Fruit fly (Drosophila melanogaster) ovary, adult (tissue): ENCODE results near the gene Ran-like.

ENCODE experiments used
- CG17801 ChIP-seq: fragments of 200-800 bp; optimal IDR thresholded peaks from 2 replicates; lab custom pipeline; 2019; ENCODE audit warnings: missing biosample characterization, mild to moderate bottlenecking, missing genetic modification characterization, moderate library complexity; ENCODE audit not compliant: partially characterized antibody

The Ran-like gene

DNA sequence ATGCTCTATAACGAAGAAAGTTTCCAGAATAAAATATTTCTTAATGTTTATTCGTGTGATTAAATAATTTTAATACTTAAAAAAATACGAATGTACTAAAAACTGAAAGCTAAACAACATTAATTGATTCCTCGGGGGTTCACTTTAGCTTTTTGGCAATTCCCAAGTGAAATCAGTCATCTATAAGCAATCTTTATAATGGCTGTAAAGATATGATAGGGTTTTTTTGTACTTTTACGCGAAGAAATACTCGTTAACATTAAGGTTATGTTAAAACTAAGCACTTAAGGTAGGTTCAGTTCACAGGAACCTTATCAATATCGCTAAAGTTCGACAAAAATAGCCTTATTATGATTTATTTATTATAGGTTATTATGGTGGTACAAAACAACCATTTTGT, 34.7 kb upstream of the Ran-like start:
- TF ChIP-seq CG17801 (GFP tag; lab: Kevin White, UChicago): no peak

DNA sequence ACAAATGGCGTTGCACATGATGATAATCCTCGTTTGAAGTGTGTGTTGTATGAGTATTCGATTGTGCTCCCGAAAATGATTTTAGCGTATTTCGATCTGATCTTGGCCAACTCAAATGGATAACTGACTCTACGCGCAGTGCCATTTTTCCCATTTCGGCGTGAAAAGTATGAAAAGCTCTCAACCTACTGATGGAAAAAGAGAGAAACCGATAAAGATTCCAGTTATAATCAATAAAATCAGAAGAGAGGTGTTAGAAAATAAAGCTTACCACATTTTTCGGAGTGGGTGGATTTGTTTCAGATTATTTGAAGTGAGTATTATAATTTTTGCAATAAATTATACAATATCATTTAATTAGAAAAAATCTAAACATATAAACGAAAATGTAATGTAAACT, 34.3 kb upstream of the Ran-like start, which contains the start of gene mex1:
mex1 (minus strand) TSS at position 101 of the 400 bp plus-strand sequence.
- TF ChIP-seq CG17801 (GFP tag; lab: Kevin White, UChicago): no peak

DNA sequence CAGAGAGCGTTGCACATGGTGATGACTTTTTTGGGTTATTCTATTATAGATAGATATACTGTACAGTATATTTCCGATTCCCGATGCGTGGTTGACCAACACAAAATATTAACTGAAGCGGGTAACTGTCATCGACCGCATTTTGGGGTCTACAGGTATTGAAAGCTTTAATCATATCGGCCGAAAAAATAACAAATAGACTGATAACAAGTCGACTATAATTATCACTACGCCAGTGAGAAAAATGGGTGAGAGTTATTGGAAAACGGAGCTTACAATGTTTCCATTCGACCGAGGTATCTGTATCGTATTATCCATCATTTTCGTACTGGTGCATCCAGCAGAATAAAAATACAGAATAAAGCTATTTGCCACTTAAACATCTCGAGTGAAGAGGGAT, 33.1 kb upstream of the Ran-like start:
- no peak for TF ChIP-seq CG17801 (GFP tag; lab: Kevin White, UChicago)

- no peak for TF ChIP-seq CG17801 (GFP tag; lab: Kevin White, UChicago)
These were observed 32.3 kb upstream of the Ran-like start for dm6 chr3L:15517508-15517907.

dm6 chr3L:15516956-15517355, 31.8 kb upstream of the Ran-like start, which contains the start of gene CG13454:
CG13454 (minus strand) TSS chr3L:15517056.
- no peak for TF ChIP-seq CG17801 (GFP tag; lab: Kevin White, UChicago)

DNA sequence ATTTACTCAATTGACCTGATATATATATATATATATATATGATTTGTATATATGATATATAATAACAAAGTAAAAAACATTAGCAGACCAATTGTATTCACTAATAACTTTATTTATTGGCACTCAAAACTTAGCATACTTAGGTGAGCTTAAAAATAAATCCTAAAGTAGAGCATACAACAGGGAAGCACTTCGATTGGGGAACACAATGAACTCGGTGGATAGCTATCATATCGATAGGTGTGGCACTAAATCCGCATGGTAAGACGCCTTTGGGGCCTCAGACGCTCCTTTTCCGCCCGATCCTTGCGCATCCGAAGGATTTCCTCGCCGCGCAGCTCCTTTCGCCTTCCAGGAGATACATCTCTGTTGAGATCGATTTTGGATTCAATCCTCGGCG, 31.2 kb upstream of the Ran-like start:
- TF ChIP-seq CG17801 (GFP tag; lab: Kevin White, UChicago): no peak

dm6 chr3L:15514814-15515495, 29.8 kb upstream of the Ran-like start:
- TF ChIP-seq CG17801 (GFP tag; lab: Kevin White, UChicago): no peak

- no peak for TF ChIP-seq CG17801 (GFP tag; lab: Kevin White, UChicago)
These were observed 29.2 kb upstream of the Ran-like start for dm6 chr3L:15514405-15514804.

- no peak for TF ChIP-seq CG17801 (GFP tag; lab: Kevin White, UChicago)
These were observed 28.5 kb upstream of the Ran-like start for dm6 chr3L:15513726-15514125.

DNA sequence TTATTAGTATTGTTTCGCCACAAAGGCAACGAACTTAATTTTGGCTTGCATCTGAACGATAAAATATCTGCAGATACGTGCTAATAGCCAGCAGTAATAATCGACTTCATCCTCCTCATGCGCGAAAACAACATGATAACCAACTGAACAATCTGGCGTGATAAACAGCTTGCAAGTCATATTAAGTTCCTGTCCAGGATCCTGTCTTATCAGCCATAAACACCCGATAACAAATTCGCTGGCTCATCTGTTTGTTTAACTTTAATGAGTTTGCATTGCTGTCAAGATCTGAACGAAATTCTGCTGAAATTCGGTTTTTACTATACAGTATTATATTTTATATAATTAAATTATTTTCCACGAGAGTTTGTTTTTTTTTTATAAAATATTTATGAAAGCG, 28.1 kb upstream of the Ran-like start:
- TF ChIP-seq CG17801 (GFP tag; lab: Kevin White, UChicago): no peak

dm6 chr3L:15511688-15512250, 26.6 kb upstream of the Ran-like start:
- peak; percentile 56 for TF ChIP-seq CG17801 (GFP tag; lab: Kevin White, UChicago)

- peak; percentile 36 for TF ChIP-seq CG17801 (GFP tag; lab: Kevin White, UChicago)
These were observed 25.6 kb upstream of the Ran-like start, which contains the start of gene MsrA for dm6 chr3L:15510787-15511186. MsrA (plus strand) TSS chr3L:15511052.

DNA sequence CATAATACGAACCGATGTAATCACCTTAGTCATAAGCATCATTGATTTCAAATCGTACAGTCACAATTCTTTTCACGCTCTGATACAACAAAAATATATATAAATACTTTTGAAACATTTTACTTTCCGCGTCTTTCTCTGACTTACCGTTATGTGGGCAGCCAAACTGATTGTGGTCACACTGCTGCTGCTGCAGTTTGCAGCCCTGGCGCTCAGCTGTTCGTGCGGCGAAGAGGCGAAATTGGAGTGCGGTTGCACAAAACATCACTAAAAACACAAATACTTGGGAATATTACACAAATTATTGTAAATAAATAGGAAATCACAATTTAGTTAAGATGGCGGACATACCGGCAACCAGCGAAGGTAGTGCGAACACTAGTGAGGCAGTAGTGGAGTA, 24.2 kb upstream of the Ran-like start, which contains the start of the genes gdl and gdl-ORF39:
gdl (plus strand) TSS at position 48 of the 400 bp plus-strand sequence.
gdl-ORF39 (plus strand) TSS at position 48 of the 400 bp plus-strand sequence.
- TF ChIP-seq CG17801 (GFP tag; lab: Kevin White, UChicago): no peak

DNA sequence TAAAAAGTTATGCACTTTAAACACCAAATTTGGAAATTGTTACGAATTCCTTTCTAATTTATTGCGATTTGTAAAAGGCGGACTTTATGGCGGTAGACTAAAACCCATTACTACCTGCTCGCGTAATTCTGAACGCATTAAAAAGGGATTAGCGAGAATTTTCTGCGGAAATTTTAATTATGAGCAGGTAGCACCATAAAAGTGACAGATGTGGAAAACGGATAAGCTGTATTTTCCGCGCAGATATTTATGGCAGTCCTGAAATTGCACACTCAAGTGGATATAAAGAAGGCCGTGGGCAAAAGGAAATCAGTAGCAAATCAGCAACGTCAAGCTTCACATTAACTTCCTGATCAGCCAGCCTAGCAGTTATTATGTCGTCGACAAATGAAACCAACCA, 23.5 kb upstream of the Ran-like start, which contains the start of gene Z600:
Z600 (plus strand) TSS at position 312 of the 400 bp plus-strand sequence.
- TF ChIP-seq CG17801 (GFP tag; lab: Kevin White, UChicago): no peak

dm6 chr3L:15508233-15508632, 23.0 kb upstream of the Ran-like start, which contains the start of gene CG7841:
CG7841 (minus strand) TSS chr3L:15508252.
- peak; percentile 99 for TF ChIP-seq CG17801 (GFP tag; lab: Kevin White, UChicago)
